Fruit fly (Drosophila melanogaster): ENCODE measurements around the gene NTPase.

NTPase gene

DNA sequence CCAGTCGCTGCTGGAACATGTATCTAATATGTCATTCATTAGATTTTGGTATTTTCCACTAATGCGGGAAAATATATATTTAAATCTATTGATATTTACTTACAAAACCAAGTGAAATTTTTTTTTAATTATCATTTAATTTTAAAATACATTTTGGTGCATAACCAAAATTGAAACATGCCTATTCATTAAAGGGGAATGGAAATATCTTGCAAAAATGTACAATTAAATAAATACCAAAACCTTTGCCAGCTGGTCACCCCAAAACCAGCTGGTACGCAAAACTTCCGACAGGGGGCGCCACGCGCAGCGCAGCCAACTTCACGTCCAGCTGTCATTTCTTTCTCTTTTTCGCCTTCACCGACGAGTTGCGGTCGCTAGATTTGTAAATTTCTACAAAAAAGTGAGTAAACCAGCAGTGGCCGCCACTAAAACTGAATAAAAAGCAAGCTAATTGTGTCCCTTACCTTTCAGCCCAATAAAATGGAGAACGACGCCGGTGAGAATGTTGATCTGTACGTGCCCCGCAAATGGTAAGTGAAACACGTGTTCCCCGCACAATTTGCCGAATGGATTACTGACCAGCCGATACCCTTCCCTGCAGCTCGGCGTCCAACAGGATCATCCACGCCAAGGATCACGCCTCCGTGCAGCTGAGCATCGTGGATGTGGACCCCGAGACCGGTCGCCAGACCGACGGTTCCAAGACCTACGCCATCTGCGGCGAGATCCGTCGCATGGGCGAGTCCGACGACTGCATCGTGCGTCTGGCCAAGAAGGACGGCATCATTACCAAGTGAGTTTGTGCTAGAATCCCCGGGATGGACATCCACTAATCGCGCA lies 29.7 kb downstream of the NTPase start, which contains the start of the genes CG3104 and RpS21 (continued):
- TF ChIP-seq danr (GFP tag; IDR thresholded peaks at IDR 0.05) (peak; percentile 61), sens (GFP tag) (peak; percentile 96), CG15479 (GFP tag; optimal IDR thresholded peaks at IDR 0.05) (peak; percentile 7), CG7963 (GFP tag; IDR thresholded peaks at IDR 0.05; ENCODE audit: partially characterized antibody) (no peak), CG3407 (GFP tag; optimal IDR thresholded peaks at IDR 0.05) (peak; percentile 81), Lhr (GFP tag; optimal IDR thresholded peaks at IDR 0.05) (peak; percentile 96), CG13287 (GFP tag; IDR thresholded peaks at IDR 0.05; ENCODE audit: partially characterized antibody) (peak; percentile 9; the same call in 1 of the 2 replicates), CG10959 (GFP tag; IDR thresholded peaks at IDR 0.05) (peak; percentile 74), Bteb2 (GFP tag; optimal IDR thresholded peaks at IDR 0.05) (peak; percentile 75), CG14014 (GFP tag; IDR thresholded peaks at IDR 0.05) (peak; percentile 86), exex (tag; optimal IDR thresholded peaks at IDR 0.05) (peak; percentile 29), CG7357 (GFP tag; IDR thresholded peaks at IDR 0.05) (peak; percentile 70; the same call in 2 of the 3 replicates), Aef1 (GFP tag; IDR thresholded peaks at IDR 0.05) (peak; percentile 88), gt (GFP tag; IDR thresholded peaks at IDR 0.05) (peak; percentile 77; the same call in 1 of the 2 replicates), stwl (tag; optimal IDR thresholded peaks at IDR 0.05) (peak; percentile 79), CG9215 (GFP tag; IDR thresholded peaks at IDR 0.05) (peak; percentile 76), PHDP (tag; optimal IDR thresholded peaks at IDR 0.05) (peak; percentile 57), Usf (GFP tag; optimal IDR thresholded peaks at IDR 0.05) (peak; percentile 85), CG11456 (GFP tag; IDR thresholded peaks at IDR 0.05) (peak; percentile 98), CG9817 (tag; optimal IDR thresholded peaks at IDR 0.05) (peak; percentile 86), CG3065 (GFP tag; optimal IDR thresholded peaks at IDR 0.05) (peak; percentile 57), ranshi (GFP tag; IDR thresholded peaks at IDR 0.05) (peak; percentile 96), gsb-n (tag; optimal IDR thresholded peaks at IDR 0.05) (peak; percentile 76), zf30C (GFP tag; optimal IDR thresholded peaks at IDR 0.05) (peak; percentile 50), peb (GFP tag; IDR thresholded peaks at IDR 0.05) (peak; percentile 45; the same call in 1 of the 2 replicates), CG11560 (tag; IDR thresholded peaks at IDR 0.05) (peak; percentile 51; the same call in 2 of the 3 replicates), Opbp (GFP tag; IDR thresholded peaks at IDR 0.05; ENCODE audit: partially characterized antibody) (peak; percentile 100), Ada2b (GFP tag; IDR thresholded peaks at IDR 0.05) (peak; percentile 69), bsh (GFP tag; optimal IDR thresholded peaks at IDR 0.05) (peak; percentile 34 to 69), CG12155 (GFP tag; optimal IDR thresholded peaks at IDR 0.05) (peak; percentile 87), Xrp1 (GFP tag; IDR thresholded peaks at IDR 0.05) (peak; percentile 60), Tbp (GFP tag; optimal IDR thresholded peaks at IDR 0.05) (peak; percentile 31), CG11695 (GFP tag; IDR thresholded peaks at IDR 0.05) (no peak), CG43689 (GFP tag; IDR thresholded peaks at IDR 0.05) (no peak; the same call in none of the 2 replicates), Ets65A (GFP tag) (peak; percentile 99), bbx (GFP tag; IDR thresholded peaks at IDR 0.05; ENCODE audit: partially characterized antibody) (0 out of 2 replicates have a peak, but pooled peaks have one; percentile 22), Mad (GFP tag; optimal IDR thresholded peaks at IDR 0.05) (peak; percentile 87), CG12942 (GFP tag; optimal IDR thresholded peaks at IDR 0.05) (peak; percentile 76), CG8765 (GFP tag; IDR thresholded peaks at IDR 0.05) (peak; percentile 78), CG16815 (GFP tag; optimal IDR thresholded peaks at IDR 0.05) (peak; percentile 72), trh (GFP tag; optimal IDR thresholded peaks at IDR 0.05) (peak; percentile 65), CG1602 (GFP tag; optimal IDR thresholded peaks at IDR 0.05) (peak; percentile 72), Trl (optimal IDR thresholded peaks at IDR 0.05) (no peak), Trl (GFP tag; optimal IDR thresholded peaks at IDR 0.05) (peak; percentile 93), lov (optimal IDR thresholded peaks at IDR 0.05) (no peak), lov (GFP tag; IDR thresholded peaks at IDR 0.05) (peak; percentile 94), wor (GFP tag; IDR thresholded peaks at IDR 0.05) (peak; percentile 67), twi (tag; optimal IDR thresholded peaks at IDR 0.05) (peak; percentile 78), Hr3 (GFP tag; optimal IDR thresholded peaks at IDR 0.05) (peak; percentile 73), CG6791 (GFP tag; IDR thresholded peaks at IDR 0.05; ENCODE audit: partially characterized antibody) (0 out of 3 replicates have a peak, but pooled peaks have one; percentile 5)

Measured in whole organism, embryonic.